Fruit fly (Drosophila melanogaster) whole organism, embryonic: ENCODE results near the gene CG31883.

Experiments
- Atf6 ChIP-seq: fragments of 200-800 bp; sonication (Bioruptor generic); IDR thresholded peaks from 2 replicates; pipeline ENCODE4 v1.3.6; 2022; ENCODE audit warnings: missing biosample characterization, missing genetic modification characterization
- Awh ChIP-seq: fragments of 200-800 bp; sonication (Bioruptor generic); IDR thresholded peaks from 2 replicates; pipeline ENCODE4, ENCODE4 v1.3.6; 2022; ENCODE audit warnings: missing biosample characterization, missing genetic modification characterization
- B-H2 ChIP-seq: fragments of 200-800 bp; sonication (Bioruptor generic); optimal IDR thresholded peaks from 2 replicates; lab custom pipeline; 2018; ENCODE audit warnings: missing biosample characterization, mild to moderate bottlenecking, missing genetic modification characterization
- CG10147 ChIP-seq: fragments of 200-800 bp; sonication (Bioruptor generic); optimal IDR thresholded peaks from 2 replicates; lab custom pipeline; 2019; ENCODE audit warnings: missing biosample characterization, mild to moderate bottlenecking, missing genetic modification characterization, moderate library complexity
- CG10209 ChIP-seq: fragments of 200-800 bp; sonication (Bioruptor generic); optimal IDR thresholded peaks from 3 replicates; lab custom pipeline; 2017; ENCODE audit warnings: missing biosample characterization, mild to moderate bottlenecking, missing genetic modification characterization, missing genetic modification reagents
- CG10366 ChIP-seq: fragments of 200-800 bp; sonication (Bioruptor generic); IDR thresholded peaks from 2 replicates; pipeline ENCODE4 v1.3.6; 2022; ENCODE audit warnings: missing biosample characterization, missing genetic modification characterization
- CG11398 ChIP-seq: fragments of 200-800 bp; sonication (Bioruptor generic); optimal IDR thresholded peaks from 2 replicates; lab custom pipeline; 2016; ENCODE audit warnings: missing biosample characterization, missing genetic modification characterization
- CG12942 ChIP-seq: fragments of 200-800 bp; sonication (Bioruptor generic); optimal IDR thresholded peaks from 3 replicates; lab custom pipeline; 2016; ENCODE audit warnings: missing biosample characterization, missing genetic modification characterization
- CG14860 ChIP-seq: fragments of 200-800 bp; sonication (Bioruptor generic); IDR thresholded peaks from 3 replicates; pipeline ENCODE4 v1.3.6; 2022; ENCODE audit warnings: missing biosample characterization, missing genetic modification characterization; ENCODE audit not compliant: partially characterized antibody
- CG17568 ChIP-seq: fragments of 200-800 bp; sonication (Bioruptor generic); optimal IDR thresholded peaks from 2 replicates; lab custom pipeline; 2018; ENCODE audit warnings: missing biosample characterization, mild to moderate bottlenecking, missing genetic modification characterization, moderate library complexity
- CG31441 ChIP-seq: fragments of 200-800 bp; sonication (Bioruptor generic); IDR thresholded peaks from 2 replicates; pipeline ENCODE4 v1.3.6; 2022; ENCODE audit warnings: missing biosample characterization, missing genetic modification characterization
- CG3163 ChIP-seq: fragments of 200-800 bp; sonication (Bioruptor generic); optimal IDR thresholded peaks from 3 replicates; lab custom pipeline; 2016; ENCODE audit warnings: missing biosample characterization, missing genetic modification characterization
- CG32532 ChIP-seq: fragments of 200-800 bp; sonication (Bioruptor generic); IDR thresholded peaks from 2 replicates; pipeline ENCODE4 v1.3.6; 2022; ENCODE audit warnings: missing biosample characterization, missing genetic modification characterization
- CG34376 ChIP-seq: fragments of 200-800 bp; sonication (Bioruptor generic); optimal IDR thresholded peaks from 2 replicates; lab custom pipeline; 2018; ENCODE audit warnings: missing biosample characterization, mild to moderate bottlenecking, missing genetic modification characterization
- CG4820 ChIP-seq: fragments of 200-800 bp; sonication (Bioruptor generic); optimal IDR thresholded peaks from 3 replicates; lab custom pipeline; 2016; ENCODE audit warnings: missing biosample characterization, missing genetic modification characterization
- CG5953 ChIP-seq: fragments of 200-800 bp; sonication (Bioruptor generic); IDR thresholded peaks from 2 replicates; pipeline ENCODE4 v1.3.6; 2022; ENCODE audit warnings: missing biosample characterization, missing genetic modification characterization
- CG6813 ChIP-seq: fragments of 200-800 bp; sonication (Bioruptor generic); optimal IDR thresholded peaks from 2 replicates; lab custom pipeline; 2017; ENCODE audit warnings: missing biosample characterization, missing genetic modification characterization, mild to moderate bottlenecking, moderate library complexity, missing genetic modification reagents
- CG7556 ChIP-seq: fragments of 200-800 bp; sonication (Bioruptor generic); optimal IDR thresholded peaks from 2 replicates; lab custom pipeline; 2017; ENCODE audit warnings: missing biosample characterization, mild to moderate bottlenecking, missing genetic modification characterization
- CG7745 ChIP-seq: fragments of 200-800 bp; sonication (Bioruptor generic); optimal IDR thresholded peaks from 2 replicates; lab custom pipeline; 2018; ENCODE audit warnings: missing biosample characterization, mild to moderate bottlenecking, missing genetic modification characterization, moderate library complexity
- CG8290 ChIP-seq, 3 experiments: fragments of 200-800 bp; sonication (Bioruptor generic); optimal IDR thresholded peaks; 2 replicates each; lab custom pipeline; 2016 to 2019; ENCODE audit warnings: missing biosample characterization in 3 of 3, missing genetic modification characterization in 3 of 3, mild to moderate bottlenecking in 2 of 3, moderate library complexity in 1 of 3
- Drgx ChIP-seq: fragments of 200-800 bp; sonication (Bioruptor generic); IDR thresholded peaks from 2 replicates; pipeline ENCODE4 v1.3.6; 2022; ENCODE audit warnings: missing biosample characterization, missing genetic modification characterization
- Eip74EF ChIP-seq, 2 experiments: fragments of 200-800 bp in 1 of 2; fragments of >200 bp in 1 of 2; sonication (Bioruptor generic) in 1 of 2; optimal IDR thresholded peaks; 2 replicates each; lab custom pipeline; 2017 to 2019; ENCODE audit warnings: missing biosample characterization in 2 of 2, missing genetic modification characterization in 2 of 2, mild to moderate bottlenecking in 1 of 2, moderate library complexity in 1 of 2
- HLH54F ChIP-seq: fragments of 200-800 bp; sonication (Bioruptor generic); optimal IDR thresholded peaks from 3 replicates; lab custom pipeline; 2016; ENCODE audit warnings: missing biosample characterization, missing genetic modification characterization
- Hand ChIP-seq: fragments of 200-800 bp; sonication (Bioruptor generic); optimal IDR thresholded peaks from 2 replicates; lab custom pipeline; 2017; ENCODE audit warnings: mild to moderate bottlenecking, missing biosample characterization, missing genetic modification reagents, missing genetic modification characterization
- Hr3 ChIP-seq: fragments of 200-800 bp; sonication (Bioruptor generic); optimal IDR thresholded peaks from 3 replicates; lab custom pipeline; 2016; ENCODE audit warnings: missing biosample characterization, missing genetic modification characterization
- Oaz ChIP-seq: fragments of 200-800 bp; sonication (Bioruptor generic); IDR thresholded peaks from 2 replicates; pipeline ENCODE4 v1.3.6; 2022; ENCODE audit warnings: missing biosample characterization, missing genetic modification characterization
- Optix ChIP-seq: fragments of 200-800 bp; sonication (Bioruptor generic); IDR thresholded peaks from 3 replicates; pipeline ENCODE4 v1.3.6; 2022; ENCODE audit warnings: missing biosample characterization, missing genetic modification characterization
- Scr ChIP-seq: fragments of 200-800 bp; sonication (Bioruptor generic); IDR thresholded peaks from 2 replicates; pipeline ENCODE4 v1.3.6; 2022; ENCODE audit warnings: missing biosample characterization, missing genetic modification characterization; ENCODE audit not compliant: partially characterized antibody
- ac ChIP-seq: fragments of 200-800 bp; sonication (Bioruptor generic); optimal IDR thresholded peaks from 3 replicates; lab custom pipeline; 2017; ENCODE audit warnings: missing biosample characterization, mild to moderate bottlenecking, missing genetic modification characterization
- aop ChIP-seq: fragments of 200-800 bp; sonication (Bioruptor generic); IDR thresholded peaks from 2 replicates; pipeline ENCODE4 v1.3.6; 2022; ENCODE audit warnings: missing biosample characterization, missing genetic modification characterization
- btn ChIP-seq: fragments of 200-800 bp; sonication (Bioruptor generic); optimal IDR thresholded peaks from 2 replicates; lab custom pipeline; 2016; ENCODE audit warnings: missing biosample characterization, missing genetic modification characterization
- cato ChIP-seq: fragments of 200-800 bp; sonication (Bioruptor generic); optimal IDR thresholded peaks from 2 replicates; lab custom pipeline; 2016; ENCODE audit warnings: missing biosample characterization, missing genetic modification characterization, borderline replicate concordance
- crc ChIP-seq: fragments of 200-800 bp; sonication (Bioruptor generic); optimal IDR thresholded peaks from 2 replicates; lab custom pipeline; 2016; ENCODE audit warnings: missing biosample characterization, missing genetic modification characterization
- danr ChIP-seq: fragments of 200-800 bp; sonication (Bioruptor generic); IDR thresholded peaks from 2 replicates; pipeline ENCODE4 v1.3.6; 2022; ENCODE audit warnings: missing biosample characterization, missing genetic modification characterization
- dmrt99B ChIP-seq: fragments of 200-800 bp; sonication (Bioruptor generic); optimal IDR thresholded peaks from 2 replicates; lab custom pipeline; 2018; ENCODE audit warnings: missing biosample characterization, mild to moderate bottlenecking, missing genetic modification characterization, moderate library complexity
- emc ChIP-seq: fragments of 200-800 bp; sonication (Bioruptor generic); optimal IDR thresholded peaks from 2 replicates; lab custom pipeline; 2016; ENCODE audit warnings: missing biosample characterization, missing genetic modification characterization
- her ChIP-seq: fragments of 200-800 bp; sonication (Bioruptor generic); optimal IDR thresholded peaks from 2 replicates; lab custom pipeline; 2016; ENCODE audit warnings: missing biosample characterization, missing genetic modification characterization
- ken ChIP-seq: fragments of 200-800 bp; sonication (Bioruptor generic); IDR thresholded peaks from 3 replicates; pipeline ENCODE4 v1.3.6; 2022; ENCODE audit warnings: missing biosample characterization, missing genetic modification characterization
- lilli ChIP-seq: fragments of 200-800 bp; sonication (Bioruptor generic); optimal IDR thresholded peaks from 3 replicates; lab custom pipeline; 2016; ENCODE audit warnings: missing biosample characterization, missing genetic modification characterization
- lola ChIP-seq, 3 experiments: fragments of >200 bp in 2 of 3; fragments of 200-800 bp in 1 of 3; sonication (Bioruptor generic) in 1 of 3; optimal IDR thresholded peaks; 2 replicates each; lab custom pipeline; 2017 to 2019; ENCODE audit warnings: missing biosample characterization in 3 of 3, missing genetic modification characterization in 3 of 3, mild to moderate bottlenecking in 1 of 3, moderate library complexity in 1 of 3
- lov ChIP-seq, 2 experiments: fragments of 200-800 bp in 1 of 2; fragments of >200 bp in 1 of 2; sonication (Bioruptor generic) in 1 of 2; IDR thresholded peaks in 1 of 2; optimal IDR thresholded peaks in 1 of 2; 2 replicates in 1 of 2; 3 replicates in 1 of 2; pipeline versions ENCODE4 v1.3.6 to Lab custom; 2017 to 2022; ENCODE audit warnings: missing biosample characterization in 1 of 2, missing genetic modification characterization in 1 of 2
- prd ChIP-seq, 3 experiments: fragments of >200 bp in 2 of 3; fragments of 200-800 bp in 1 of 3; sonication (Bioruptor generic) in 1 of 3; optimal IDR thresholded peaks in 2 of 3; IDR thresholded peaks in 1 of 3; 2 replicates in 2 of 3; 3 replicates in 1 of 3; pipeline versions ENCODE4 v1.3.6 to Lab custom; 2017 to 2022; ENCODE audit warnings: missing biosample characterization in 1 of 3, missing genetic modification characterization in 1 of 3
- run ChIP-seq: fragments of 200-800 bp; sonication (Bioruptor generic); optimal IDR thresholded peaks from 3 replicates; lab custom pipeline; 2018; ENCODE audit warnings: missing biosample characterization, mild to moderate bottlenecking, missing genetic modification characterization
- trem ChIP-seq: fragments of 200-800 bp; optimal IDR thresholded peaks from 3 replicates; lab custom pipeline; 2019; ENCODE audit warnings: missing biosample characterization, mild to moderate bottlenecking, missing genetic modification characterization, moderate library complexity
- twi ChIP-seq: fragments of 200-800 bp; optimal IDR thresholded peaks from 2 replicates; lab custom pipeline; 2019; ENCODE audit warnings: missing biosample characterization, mild to moderate bottlenecking, missing genetic modification characterization, moderate library complexity
- vvl ChIP-seq: fragments of 200-800 bp; sonication (Bioruptor generic); IDR thresholded peaks from 2 replicates; pipeline ENCODE4 v1.3.6; 2022; ENCODE audit warnings: missing biosample characterization, missing genetic modification characterization
- wek ChIP-seq: fragments of 200-800 bp; sonication (Bioruptor generic); optimal IDR thresholded peaks from 3 replicates; lab custom pipeline; 2018; ENCODE audit warnings: missing biosample characterization, mild to moderate bottlenecking, missing genetic modification characterization, moderate library complexity

The CG31883 gene

dm6 chr2L:9498185-9498984 lies 29.9 kb upstream of the CG31883 start (continued):
- peak; percentile 75 for TF ChIP-seq CG10209 (GFP tag; lab: Kevin White, UChicago)
- TF ChIP-seq CG17568 (GFP tag; lab: Kevin White, UChicago) = peak; percentile 0
- no peak for TF ChIP-seq emc (GFP tag; lab: Kevin White, UChicago)
- TF ChIP-seq danr (GFP tag; lab: Robert Waterston, UW) = peak; percentile 40; the same call in 1 of the 2 replicates
- peak; percentile 27 for TF ChIP-seq CG12942 (GFP tag; lab: Kevin White, UChicago)
- peak; percentile 72 for TF ChIP-seq Atf6 (GFP tag; lab: Robert Waterston, UW)
- TF ChIP-seq CG32532 (GFP tag; lab: Robert Waterston, UW) = peak; percentile 64
- peak; percentile 40 for TF ChIP-seq trem (tag; lab: Kevin White, UChicago)
- TF ChIP-seq Hr3 (GFP tag; lab: Kevin White, UChicago) = peak; percentile 45
- peak; percentile 64 for TF ChIP-seq CG10366 (GFP tag; lab: Robert Waterston, UW)
- TF ChIP-seq CG3163 (GFP tag; lab: Kevin White, UChicago) = no peak
- no peak for TF ChIP-seq CG8290 (GFP tag; optimal IDR thresholded peaks at IDR 0.05; lab: Kevin White, UChicago)
- peak in 1 of 2 experiments; percentile 72 for TF ChIP-seq CG8290 (tag; optimal IDR thresholded peaks at IDR 0.05; lab: Kevin White, UChicago)
- TF ChIP-seq CG6813 = no peak
- TF ChIP-seq Drgx (GFP tag; lab: Robert Waterston, UW) = peak; percentile 43
- peak; percentile 71 for TF ChIP-seq lilli (GFP tag; lab: Kevin White, UChicago)
- TF ChIP-seq CG10147 (GFP tag; lab: Kevin White, UChicago) = peak; percentile 44
- no peak for TF ChIP-seq prd (optimal IDR thresholded peaks at IDR 0.05; lab: Kevin White, UChicago)
- TF ChIP-seq prd (GFP tag; IDR thresholded peaks at IDR 0.05; lab: Robert Waterston, UW) = peak; percentile 77
- peak; percentile 74 for TF ChIP-seq dmrt99B
- TF ChIP-seq Hand = no peak
- TF ChIP-seq CG14860 (GFP tag; lab: Robert Waterston, UW) = no peak
- no peak for TF ChIP-seq lov (optimal IDR thresholded peaks at IDR 0.05; lab: Kevin White, UChicago)
- TF ChIP-seq lov (GFP tag; IDR thresholded peaks at IDR 0.05; lab: Robert Waterston, UW) = peak; percentile 62; the same call in 1 of the 3 replicates
- no peak for TF ChIP-seq CG5953 (GFP tag; lab: Robert Waterston, UW)
- no peak for TF ChIP-seq CG7745 (tag; lab: Kevin White, UChicago)
- no peak for TF ChIP-seq ken (GFP tag; lab: Robert Waterston, UW)
- TF ChIP-seq crc (GFP tag; lab: Kevin White, UChicago) = peak; percentile 63
- TF ChIP-seq her (GFP tag; lab: Kevin White, UChicago) = no peak
- peak; percentile 89 for TF ChIP-seq CG4820 (GFP tag; lab: Kevin White, UChicago)
- TF ChIP-seq Oaz (GFP tag; lab: Robert Waterston, UW) = 0 out of 2 replicates have a peak, but pooled peaks have one; percentile 37
- no peak for TF ChIP-seq Scr
- TF ChIP-seq CG11398 (GFP tag; lab: Kevin White, UChicago) = no peak
- no peak for TF ChIP-seq Optix
- TF ChIP-seq btn (GFP tag; lab: Kevin White, UChicago) = peak; percentile 43
- TF ChIP-seq CG31441 = peak; percentile 70
- TF ChIP-seq CG34376 (GFP tag; lab: Kevin White, UChicago) = peak; percentile 95
- peak; percentile 31 for TF ChIP-seq CG7556
- peak; percentile 38 for TF ChIP-seq HLH54F (GFP tag; lab: Kevin White, UChicago)
- TF ChIP-seq twi (tag; lab: Kevin White, UChicago) = no peak
- TF ChIP-seq ac = no peak
- TF ChIP-seq wek = no peak
- peak; percentile 69 for TF ChIP-seq Awh (GFP tag; lab: Robert Waterston, UW)
- TF ChIP-seq aop (GFP tag; lab: Robert Waterston, UW) = no peak
- TF ChIP-seq cato (GFP tag; lab: Kevin White, UChicago) = peak; percentile 1
- TF ChIP-seq Eip74EF (GFP tag; optimal IDR thresholded peaks at IDR 0.05; lab: Kevin White, UChicago) = peak in 1 of 2 experiments; percentile 60
- TF ChIP-seq lola (GFP tag; optimal IDR thresholded peaks at IDR 0.05; lab: Kevin White, UChicago) = peak in 1 of 3 experiments; percentile 46
- peak; percentile 37 for TF ChIP-seq run (tag; lab: Kevin White, UChicago)
- TF ChIP-seq vvl (GFP tag; lab: Robert Waterston, UW) = peak; percentile 84
- peak; percentile 35 for TF ChIP-seq B-H2
